Fruit fly (Drosophila melanogaster) whole organism, embryonic: ENCODE measurements around the gene MED25.
A peak's percentile ranks its signal among the peaks of the same experiment; 100 is the strongest.

Source experiments
- Atf-2 ChIP-seq: fragments of 200-800 bp; sonication (Bioruptor generic); optimal IDR thresholded peaks from 2 replicates; lab custom pipeline; 2016; ENCODE audit warnings: missing biosample characterization, missing genetic modification characterization
- Atf6 ChIP-seq: fragments of 200-800 bp; sonication (Bioruptor generic); IDR thresholded peaks from 2 replicates; pipeline ENCODE4 v1.3.6; 2022; ENCODE audit warnings: missing biosample characterization, missing genetic modification characterization
- Bgb ChIP-seq: fragments of 200-800 bp; sonication (Bioruptor generic); IDR thresholded peaks from 2 replicates; pipeline ENCODE4 v1.3.6; 2022; ENCODE audit warnings: missing biosample characterization, missing genetic modification characterization; ENCODE audit not compliant: partially characterized antibody
- BtbVII ChIP-seq: fragments of 200-800 bp; sonication (Bioruptor generic); optimal IDR thresholded peaks from 3 replicates; lab custom pipeline; 2017; ENCODE audit warnings: missing biosample characterization, mild to moderate bottlenecking, missing genetic modification characterization
- CG10979 ChIP-seq: fragments of 200-800 bp; sonication (Bioruptor generic); optimal IDR thresholded peaks from 2 replicates; lab custom pipeline; 2018; ENCODE audit warnings: missing biosample characterization, mild to moderate bottlenecking, missing genetic modification characterization, moderate library complexity
- CG11456 ChIP-seq: fragments of 200-800 bp; sonication (Bioruptor generic); IDR thresholded peaks from 3 replicates; pipeline ENCODE4 v1.3.6; 2022; ENCODE audit warnings: missing biosample characterization, missing genetic modification characterization
- CG12071 ChIP-seq: fragments of 200-800 bp; sonication (Bioruptor generic); optimal IDR thresholded peaks from 3 replicates; lab custom pipeline; 2018; ENCODE audit warnings: missing biosample characterization, mild to moderate bottlenecking, missing genetic modification characterization
- CG15073 ChIP-seq: fragments of 200-800 bp; sonication (Bioruptor generic); optimal IDR thresholded peaks from 2 replicates; lab custom pipeline; 2016; ENCODE audit warnings: missing biosample characterization, missing genetic modification characterization
- CG18262 ChIP-seq: fragments of 200-800 bp; optimal IDR thresholded peaks from 3 replicates; lab custom pipeline; 2019; ENCODE audit warnings: missing biosample characterization, mild to moderate bottlenecking, missing genetic modification characterization, moderate library complexity
- CG1832 ChIP-seq: fragments of 200-800 bp; sonication (Bioruptor generic); optimal IDR thresholded peaks from 2 replicates; lab custom pipeline; 2017; ENCODE audit warnings: missing biosample characterization, mild to moderate bottlenecking, missing genetic modification characterization, inconsistent platforms
- CG18599 ChIP-seq: fragments of 200-800 bp; sonication (Bioruptor generic); optimal IDR thresholded peaks from 3 replicates; lab custom pipeline; 2017; ENCODE audit warnings: missing biosample characterization, missing genetic modification characterization, mild to moderate bottlenecking, moderate library complexity, missing genetic modification reagents
- CG2199 ChIP-seq: fragments of 200-800 bp; sonication (Bioruptor generic); IDR thresholded peaks from 3 replicates; pipeline ENCODE4 v1.3.6; 2022; ENCODE audit warnings: missing biosample characterization, missing genetic modification characterization
- CG31365 ChIP-seq: fragments of 200-800 bp; sonication (Bioruptor generic); optimal IDR thresholded peaks from 2 replicates; lab custom pipeline; 2018; ENCODE audit warnings: missing biosample characterization, mild to moderate bottlenecking, missing genetic modification characterization
- CG3281 ChIP-seq: fragments of 200-800 bp; sonication (Bioruptor generic); optimal IDR thresholded peaks from 3 replicates; lab custom pipeline; 2017; ENCODE audit warnings: missing biosample characterization, mild to moderate bottlenecking, missing genetic modification characterization
- CG34422 ChIP-seq: fragments of 200-800 bp; sonication (Bioruptor generic); IDR thresholded peaks from 3 replicates; pipeline ENCODE4 v1.3.6; 2022; ENCODE audit warnings: missing biosample characterization, missing genetic modification characterization
- CG4707 ChIP-seq: fragments of 200-800 bp; sonication (Bioruptor generic); optimal IDR thresholded peaks from 2 replicates; lab custom pipeline; 2018; ENCODE audit warnings: missing biosample characterization, mild to moderate bottlenecking, missing genetic modification characterization, moderate library complexity
- CG6654 ChIP-seq: fragments of 200-800 bp; sonication (Bioruptor generic); optimal IDR thresholded peaks from 2 replicates; lab custom pipeline; 2017; ENCODE audit warnings: missing biosample characterization, mild to moderate bottlenecking, missing genetic modification characterization
- CG7357 ChIP-seq: fragments of 200-800 bp; sonication (Bioruptor generic); IDR thresholded peaks from 3 replicates; pipeline ENCODE4 v1.3.6; 2022; ENCODE audit warnings: missing biosample characterization, missing genetic modification characterization
- CG7987 ChIP-seq: fragments of 200-800 bp; sonication (Bioruptor generic); optimal IDR thresholded peaks from 2 replicates; lab custom pipeline; 2018; ENCODE audit warnings: missing biosample characterization, mild to moderate bottlenecking, missing genetic modification characterization, moderate library complexity
- CG8089 ChIP-seq: fragments of 200-800 bp; sonication (Bioruptor generic); optimal IDR thresholded peaks from 3 replicates; lab custom pipeline; 2016; ENCODE audit warnings: missing biosample characterization, missing genetic modification characterization
- CG9817 ChIP-seq: fragments of 200-800 bp; sonication (Bioruptor generic); optimal IDR thresholded peaks from 2 replicates; lab custom pipeline; 2018; ENCODE audit warnings: missing biosample characterization, mild to moderate bottlenecking, missing genetic modification characterization, moderate library complexity
- CHES-1-like ChIP-seq: fragments of 200-800 bp; sonication (Bioruptor generic); optimal IDR thresholded peaks from 2 replicates; lab custom pipeline; 2016; ENCODE audit warnings: missing biosample characterization, missing genetic modification characterization
- CoRest ChIP-seq: fragments of 200-800 bp; sonication (Bioruptor generic); optimal IDR thresholded peaks from 3 replicates; lab custom pipeline; 2018; ENCODE audit warnings: missing biosample characterization, mild to moderate bottlenecking, missing genetic modification characterization, moderate library complexity
- Doc3 ChIP-seq: fragments of 200-800 bp; sonication (Bioruptor generic); IDR thresholded peaks from 3 replicates; pipeline ENCODE4 v1.3.6; 2022; ENCODE audit warnings: missing biosample characterization, missing genetic modification characterization; ENCODE audit not compliant: partially characterized antibody
- Dp ChIP-seq: fragments of 200-800 bp; sonication (Bioruptor generic); optimal IDR thresholded peaks from 2 replicates; lab custom pipeline; 2018; ENCODE audit warnings: missing biosample characterization, mild to moderate bottlenecking, missing genetic modification characterization, moderate library complexity
- GATAe ChIP-seq: fragments of 200-800 bp; sonication (Bioruptor generic); conservative IDR thresholded peaks from 2 replicates; pipeline ENCODE4 v1.3.6; 2022; ENCODE audit warnings: missing biosample characterization, missing genetic modification characterization
- H15 ChIP-seq: fragments of 200-800 bp; sonication (Bioruptor generic); IDR thresholded peaks from 3 replicates; pipeline ENCODE4 v1.3.6; 2022; ENCODE audit warnings: missing biosample characterization, missing genetic modification characterization
- Hand ChIP-seq: fragments of 200-800 bp; sonication (Bioruptor generic); optimal IDR thresholded peaks from 2 replicates; lab custom pipeline; 2017; ENCODE audit warnings: mild to moderate bottlenecking, missing biosample characterization, missing genetic modification reagents, missing genetic modification characterization
- Hey ChIP-seq: fragments of 200-800 bp; sonication (Bioruptor generic); optimal IDR thresholded peaks from 3 replicates; lab custom pipeline; 2018; ENCODE audit warnings: missing biosample characterization, mild to moderate bottlenecking, missing genetic modification characterization
- Meics ChIP-seq: fragments of 200-800 bp; sonication (Bioruptor generic); optimal IDR thresholded peaks from 2 replicates; lab custom pipeline; 2017; ENCODE audit warnings: missing biosample characterization, mild to moderate bottlenecking, missing genetic modification characterization
- Spps ChIP-seq: fragments of 200-800 bp; sonication (Bioruptor generic); optimal IDR thresholded peaks from 2 replicates; lab custom pipeline; 2018; ENCODE audit warnings: missing biosample characterization, mild to moderate bottlenecking, missing genetic modification characterization
- Sry-δ ChIP-seq: fragments of 200-800 bp; sonication (Bioruptor generic); optimal IDR thresholded peaks from 2 replicates; lab custom pipeline; 2016; ENCODE audit warnings: missing biosample characterization, missing genetic modification characterization
- Stat92E ChIP-seq, 3 experiments: fragments of >200 bp in 2 of 3; fragments of 200-800 bp in 1 of 3; sonication (Bioruptor generic) in 1 of 3; optimal IDR thresholded peaks; 2 replicates each; lab custom pipeline; 2017 to 2019; ENCODE audit warnings: missing biosample characterization in 3 of 3, missing genetic modification characterization in 3 of 3, mild to moderate bottlenecking in 1 of 3, moderate library complexity in 1 of 3
- abd-A ChIP-seq: fragments of 200-800 bp; sonication (Bioruptor generic); optimal IDR thresholded peaks from 3 replicates; lab custom pipeline; 2019; ENCODE audit warnings: missing biosample characterization, mild to moderate bottlenecking, missing genetic modification characterization, moderate library complexity
- amos ChIP-seq: fragments of 200-800 bp; sonication (Bioruptor generic); IDR thresholded peaks from 2 replicates; pipeline ENCODE4 v1.3.6; 2022; ENCODE audit warnings: missing biosample characterization, missing genetic modification characterization; ENCODE audit not compliant: partially characterized antibody
- bab2 ChIP-seq: fragments of 200-800 bp; sonication (Bioruptor generic); optimal IDR thresholded peaks from 2 replicates; lab custom pipeline; 2016; ENCODE audit warnings: missing biosample characterization, missing genetic modification characterization
- bbx ChIP-seq: fragments of 200-800 bp; sonication (Bioruptor generic); IDR thresholded peaks from 2 replicates; pipeline ENCODE4 v1.3.6; 2022; ENCODE audit warnings: missing biosample characterization, missing genetic modification characterization; ENCODE audit not compliant: partially characterized antibody
- br ChIP-seq: fragments of >200 bp; optimal IDR thresholded peaks from 2 replicates; lab custom pipeline; 2017
- cato ChIP-seq: fragments of 200-800 bp; sonication (Bioruptor generic); optimal IDR thresholded peaks from 2 replicates; lab custom pipeline; 2016; ENCODE audit warnings: missing biosample characterization, missing genetic modification characterization, borderline replicate concordance
- cg ChIP-seq: fragments of 200-800 bp; sonication (Bioruptor generic); optimal IDR thresholded peaks from 3 replicates; lab custom pipeline; 2019; ENCODE audit warnings: missing biosample characterization, mild to moderate bottlenecking, missing genetic modification characterization, moderate library complexity
- corto ChIP-seq: fragments of 200-800 bp; sonication (Bioruptor generic); optimal IDR thresholded peaks from 2 replicates; lab custom pipeline; 2016; ENCODE audit warnings: missing biosample characterization, mild to moderate bottlenecking, missing genetic modification characterization, moderate library complexity
- disco-r ChIP-seq: fragments of 200-800 bp; sonication (Bioruptor generic); optimal IDR thresholded peaks from 2 replicates; lab custom pipeline; 2016; ENCODE audit warnings: missing biosample characterization, missing genetic modification characterization
- fu2 ChIP-seq: fragments of 200-800 bp; sonication (Bioruptor generic); optimal IDR thresholded peaks from 2 replicates; lab custom pipeline; 2016; ENCODE audit warnings: missing biosample characterization, missing genetic modification characterization
- h ChIP-seq: fragments of >200 bp; optimal IDR thresholded peaks from 2 replicates; lab custom pipeline; 2017
- jing ChIP-seq: fragments of 200-800 bp; sonication (Bioruptor generic); optimal IDR thresholded peaks from 2 replicates; lab custom pipeline; 2018; ENCODE audit warnings: missing biosample characterization, mild to moderate bottlenecking, missing genetic modification characterization
- nau ChIP-seq: fragments of 200-800 bp; sonication (Bioruptor generic); optimal IDR thresholded peaks from 3 replicates; lab custom pipeline; 2017; ENCODE audit warnings: missing biosample characterization, mild to moderate bottlenecking, missing genetic modification characterization, missing genetic modification reagents
- p53 ChIP-seq: fragments of 200-800 bp; sonication (Bioruptor generic); optimal IDR thresholded peaks from 2 replicates; lab custom pipeline; 2016; ENCODE audit warnings: missing biosample characterization, missing genetic modification characterization
- phol ChIP-seq: fragments of 200-800 bp; sonication (Bioruptor generic); optimal IDR thresholded peaks from 3 replicates; lab custom pipeline; 2018; ENCODE audit warnings: missing biosample characterization, mild to moderate bottlenecking, missing genetic modification characterization, moderate library complexity
- ssp ChIP-seq: fragments of 200-800 bp; sonication (Bioruptor generic); IDR thresholded peaks from 2 replicates; pipeline ENCODE4 v1.3.6; 2022; ENCODE audit warnings: missing biosample characterization, missing genetic modification characterization

MED25 gene

DNA sequence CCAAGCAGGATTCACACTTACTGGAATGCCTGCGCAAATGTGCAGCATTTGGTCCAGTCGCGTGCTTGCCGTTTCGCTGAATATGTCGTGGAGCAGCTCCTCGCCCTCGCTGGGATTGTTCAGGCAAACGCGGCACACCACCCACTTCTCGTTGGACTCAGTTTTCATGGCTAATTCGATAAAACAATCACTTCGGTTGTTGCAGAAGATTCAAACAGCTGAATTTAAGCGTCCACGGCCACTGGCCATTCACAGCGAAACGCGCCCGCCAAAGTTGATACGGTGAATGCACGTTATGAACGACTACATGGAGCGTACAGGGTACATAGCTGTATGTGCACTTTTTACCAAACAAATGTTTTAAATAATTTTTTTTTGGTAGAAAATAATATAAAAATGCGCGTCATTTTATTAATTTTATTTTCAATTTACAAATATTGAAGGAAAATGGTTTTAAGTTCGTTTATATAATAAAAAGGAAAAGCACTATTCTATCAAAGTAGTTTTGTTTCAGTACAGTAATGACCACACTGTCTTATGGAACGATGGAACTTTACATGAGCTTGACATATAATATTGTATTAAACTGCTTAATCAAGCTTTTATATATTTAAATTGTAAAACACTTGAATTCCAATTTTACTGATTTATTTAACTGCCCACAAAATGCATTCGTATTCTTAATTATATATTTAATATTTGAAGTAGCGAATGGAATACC is 22.5 kb downstream of the MED25 start, which contains the start of gene trem (continued):
- TF ChIP-seq CG3281 (peak; percentile 70), CG7987 (no peak), H15 (GFP tag; lab: Robert Waterston, UW) (peak; percentile 33; the same call in 1 of the 3 replicates), ssp (peak; percentile 75; the same call in 1 of the 2 replicates), abd-A (tag; lab: Kevin White, UChicago) (no peak), p53 (GFP tag; lab: Kevin White, UChicago) (no peak), disco-r (no peak), CG7357 (GFP tag; lab: Robert Waterston, UW) (peak; percentile 55; the same call in 1 of the 3 replicates), CG2199 (GFP tag; lab: Robert Waterston, UW) (no peak), phol (tag; lab: Kevin White, UChicago) (peak; percentile 81), corto (GFP tag; lab: Kevin White, UChicago) (no peak), Hand (GFP tag; lab: Kevin White, UChicago) (no peak), Spps (tag; lab: Kevin White, UChicago) (no peak), CG18599 (no peak), fu2 (GFP tag; lab: Kevin White, UChicago) (peak; percentile 2), CG9817 (tag; lab: Kevin White, UChicago) (peak; percentile 84), CoRest (tag; lab: Kevin White, UChicago) (peak; percentile 92), CG11456 (GFP tag; lab: Robert Waterston, UW) (peak; percentile 74), cato (GFP tag; lab: Kevin White, UChicago) (peak; percentile 73), CG6654 (GFP tag; lab: Kevin White, UChicago) (peak; percentile 64), CG31365 (tag; lab: Kevin White, UChicago) (no peak), BtbVII (GFP tag; lab: Kevin White, UChicago) (peak; percentile 56), Bgb (GFP tag; lab: Robert Waterston, UW) (no peak; the same call in 1 of the 2 replicates), CHES-1-like (GFP tag; lab: Kevin White, UChicago) (peak; percentile 28), bab2 (GFP tag; lab: Kevin White, UChicago) (peak; percentile 1), CG18262 (tag; lab: Kevin White, UChicago) (peak; percentile 81), jing (GFP tag; lab: Kevin White, UChicago) (peak; percentile 7), amos (GFP tag; lab: Robert Waterston, UW) (no peak), bbx (no peak), Meics (GFP tag; lab: Kevin White, UChicago) (peak; percentile 81), Hey (no peak), CG15073 (GFP tag; lab: Kevin White, UChicago) (no peak), Atf6 (GFP tag; lab: Robert Waterston, UW) (peak; percentile 47; the same call in 1 of the 2 replicates), CG1832 (GFP tag; lab: Kevin White, UChicago) (no peak), Stat92E (GFP tag; optimal IDR thresholded peaks at IDR 0.05; lab: Kevin White, UChicago) (no peak), Dp (GFP tag; lab: Kevin White, UChicago) (peak; percentile 19), CG10979 (tag; lab: Kevin White, UChicago) (peak; percentile 63), CG12071 (GFP tag; lab: Kevin White, UChicago) (no peak), GATAe (GFP tag; lab: Robert Waterston, UW) (peak; percentile 59; the same call in 1 of the 2 replicates), Atf-2 (GFP tag; lab: Kevin White, UChicago) (no peak), CG4707 (GFP tag; lab: Kevin White, UChicago) (no peak), br (lab: Kevin White, UChicago) (no peak), CG8089 (GFP tag; lab: Kevin White, UChicago) (peak; percentile 16), nau (GFP tag; lab: Kevin White, UChicago) (no peak), CG34422 (GFP tag; lab: Robert Waterston, UW) (peak; percentile 51; the same call in 2 of the 3 replicates), Doc3 (GFP tag; lab: Robert Waterston, UW) (no peak), h (lab: Kevin White, UChicago) (no peak), cg (GFP tag; lab: Kevin White, UChicago) (no peak), Sry-δ (GFP tag; lab: Kevin White, UChicago) (no peak)
